Fruit fly (Drosophila melanogaster) whole organism, embryonic: ENCODE results near the gene Obp19d.

Experiments
- BEAF-32 ChIP-seq: fragments of 200-800 bp; sonication (Bioruptor generic); optimal IDR thresholded peaks from 3 replicates; lab custom pipeline; 2017; ENCODE audit warnings: missing biosample characterization, missing genetic modification characterization, mild to moderate bottlenecking, moderate library complexity, missing genetic modification reagents
- CG10209 ChIP-seq: fragments of 200-800 bp; sonication (Bioruptor generic); optimal IDR thresholded peaks from 3 replicates; lab custom pipeline; 2017; ENCODE audit warnings: missing biosample characterization, mild to moderate bottlenecking, missing genetic modification characterization, missing genetic modification reagents
- CG11085 ChIP-seq: fragments of 200-800 bp; sonication (Bioruptor generic); IDR thresholded peaks from 2 replicates; pipeline ENCODE4 v1.3.6; 2022; ENCODE audit warnings: missing biosample characterization, missing genetic modification characterization
- CG11247 ChIP-seq: fragments of 200-800 bp; sonication (Bioruptor generic); IDR thresholded peaks from 2 replicates; pipeline ENCODE4 v1.3.6; 2022; ENCODE audit warnings: missing biosample characterization, missing genetic modification characterization
- CG11456 ChIP-seq: fragments of 200-800 bp; sonication (Bioruptor generic); IDR thresholded peaks from 3 replicates; pipeline ENCODE4 v1.3.6; 2022; ENCODE audit warnings: missing biosample characterization, missing genetic modification characterization
- CG13287 ChIP-seq: fragments of 200-800 bp; sonication (Bioruptor generic); IDR thresholded peaks from 2 replicates; pipeline ENCODE4 v1.3.6; 2022; ENCODE audit warnings: missing biosample characterization, missing genetic modification characterization; ENCODE audit not compliant: partially characterized antibody
- CG14441 ChIP-seq: fragments of 200-800 bp; sonication (Bioruptor generic); IDR thresholded peaks from 2 replicates; pipeline ENCODE4 v1.3.6; 2022; ENCODE audit warnings: missing biosample characterization, missing genetic modification characterization
- CG14710 ChIP-seq: fragments of 200-800 bp; sonication (Bioruptor generic); optimal IDR thresholded peaks from 3 replicates; lab custom pipeline; 2019; ENCODE audit warnings: missing biosample characterization, mild to moderate bottlenecking, missing genetic modification characterization, moderate library complexity
- CG17568 ChIP-seq: fragments of 200-800 bp; sonication (Bioruptor generic); optimal IDR thresholded peaks from 2 replicates; lab custom pipeline; 2018; ENCODE audit warnings: missing biosample characterization, mild to moderate bottlenecking, missing genetic modification characterization, moderate library complexity
- CG17612 ChIP-seq: fragments of 200-800 bp; sonication (Bioruptor generic); IDR thresholded peaks from 2 replicates; pipeline ENCODE4 v1.3.6; 2022; ENCODE audit warnings: missing biosample characterization, missing genetic modification characterization
- CG2712 ChIP-seq: fragments of 200-800 bp; optimal IDR thresholded peaks from 3 replicates; lab custom pipeline; 2019; ENCODE audit warnings: missing biosample characterization, mild to moderate bottlenecking, missing genetic modification characterization, moderate library complexity
- CG30020 ChIP-seq: fragments of 200-800 bp; optimal IDR thresholded peaks from 2 replicates; lab custom pipeline; 2019; ENCODE audit warnings: missing biosample characterization, mild to moderate bottlenecking, missing genetic modification characterization, moderate library complexity
- CG32772 ChIP-seq: fragments of 200-800 bp; sonication (Bioruptor generic); IDR thresholded peaks from 2 replicates; pipeline ENCODE4 v1.3.6; 2022; ENCODE audit warnings: missing biosample characterization, missing genetic modification characterization
- CG6689 ChIP-seq: fragments of 200-800 bp; sonication (Bioruptor generic); IDR thresholded peaks from 2 replicates; pipeline ENCODE4 v1.3.6; 2022; ENCODE audit warnings: missing biosample characterization, missing genetic modification characterization
- CG8089 ChIP-seq: fragments of 200-800 bp; sonication (Bioruptor generic); optimal IDR thresholded peaks from 3 replicates; lab custom pipeline; 2016; ENCODE audit warnings: missing biosample characterization, missing genetic modification characterization
- CG8944 ChIP-seq: fragments of 200-800 bp; sonication (Bioruptor generic); optimal IDR thresholded peaks from 3 replicates; lab custom pipeline; 2016; ENCODE audit warnings: missing biosample characterization, missing genetic modification characterization
- CG9215 ChIP-seq: fragments of 200-800 bp; sonication (Bioruptor generic); IDR thresholded peaks from 2 replicates; pipeline ENCODE4 v1.3.6; 2022; ENCODE audit warnings: missing biosample characterization, missing genetic modification characterization
- CHES-1-like ChIP-seq: fragments of 200-800 bp; sonication (Bioruptor generic); optimal IDR thresholded peaks from 2 replicates; lab custom pipeline; 2016; ENCODE audit warnings: missing biosample characterization, missing genetic modification characterization
- D19B ChIP-seq: fragments of 200-800 bp; sonication (Bioruptor generic); optimal IDR thresholded peaks from 2 replicates; lab custom pipeline; 2017; ENCODE audit warnings: missing biosample characterization, mild to moderate bottlenecking, missing genetic modification characterization
- Dip2 ChIP-seq: fragments of 200-800 bp; sonication (Bioruptor generic); IDR thresholded peaks from 2 replicates; pipeline ENCODE4 v1.3.6; 2022; ENCODE audit warnings: missing biosample characterization, missing genetic modification characterization
- HLH54F ChIP-seq: fragments of 200-800 bp; sonication (Bioruptor generic); optimal IDR thresholded peaks from 3 replicates; lab custom pipeline; 2016; ENCODE audit warnings: missing biosample characterization, missing genetic modification characterization
- Hand ChIP-seq: fragments of 200-800 bp; sonication (Bioruptor generic); optimal IDR thresholded peaks from 2 replicates; lab custom pipeline; 2017; ENCODE audit warnings: mild to moderate bottlenecking, missing biosample characterization, missing genetic modification reagents, missing genetic modification characterization
- Lhr ChIP-seq: fragments of 200-800 bp; sonication (Bioruptor generic); optimal IDR thresholded peaks from 3 replicates; lab custom pipeline; 2017; ENCODE audit warnings: mild to moderate bottlenecking, missing biosample characterization, missing genetic modification reagents, missing genetic modification characterization
- Meics ChIP-seq: fragments of 200-800 bp; sonication (Bioruptor generic); optimal IDR thresholded peaks from 2 replicates; lab custom pipeline; 2017; ENCODE audit warnings: missing biosample characterization, mild to moderate bottlenecking, missing genetic modification characterization
- NFAT ChIP-seq: fragments of 200-800 bp; sonication (Bioruptor generic); IDR thresholded peaks from 2 replicates; pipeline ENCODE4 v1.3.6; 2022; ENCODE audit warnings: missing biosample characterization, missing genetic modification characterization
- Ptx1 ChIP-seq: fragments of 200-800 bp; sonication (Bioruptor generic); IDR thresholded peaks from 2 replicates; pipeline ENCODE4 v1.3.6; 2022; ENCODE audit warnings: missing biosample characterization, missing genetic modification characterization
- Sox100B ChIP-seq: fragments of 200-800 bp; sonication (Bioruptor generic); optimal IDR thresholded peaks from 3 replicates; lab custom pipeline; 2018; ENCODE audit warnings: missing biosample characterization, mild to moderate bottlenecking, missing genetic modification characterization
- Xrp1 ChIP-seq: fragments of 200-800 bp; sonication (Bioruptor generic); IDR thresholded peaks from 2 replicates; pipeline ENCODE4 v1.3.6; 2022; ENCODE audit warnings: missing biosample characterization, missing genetic modification characterization
- bsh ChIP-seq, 2 experiments: fragments of 200-800 bp; sonication (Bioruptor generic); optimal IDR thresholded peaks; 2 replicates each; lab custom pipeline; 2017 to 2018; ENCODE audit warnings: mild to moderate bottlenecking in 2 of 2, missing biosample characterization in 2 of 2, missing genetic modification characterization in 2 of 2, moderate library complexity in 1 of 2
- danr ChIP-seq: fragments of 200-800 bp; sonication (Bioruptor generic); IDR thresholded peaks from 2 replicates; pipeline ENCODE4 v1.3.6; 2022; ENCODE audit warnings: missing biosample characterization, missing genetic modification characterization
- dmrt99B ChIP-seq: fragments of 200-800 bp; sonication (Bioruptor generic); optimal IDR thresholded peaks from 2 replicates; lab custom pipeline; 2018; ENCODE audit warnings: missing biosample characterization, mild to moderate bottlenecking, missing genetic modification characterization, moderate library complexity
- dpn ChIP-seq, 2 experiments: fragments of 200-800 bp; sonication (Bioruptor generic); optimal IDR thresholded peaks; 3 replicates each; lab custom pipeline; 2016; ENCODE audit warnings: missing biosample characterization in 2 of 2, missing genetic modification characterization in 2 of 2
- fd96Cb ChIP-seq: fragments of 200-800 bp; sonication (Bioruptor generic); optimal IDR thresholded peaks from 2 replicates; lab custom pipeline; 2018; ENCODE audit warnings: missing biosample characterization, mild to moderate bottlenecking, missing genetic modification characterization, moderate library complexity
- gfzf ChIP-seq: fragments of 200-800 bp; sonication (Bioruptor generic); optimal IDR thresholded peaks from 2 replicates; lab custom pipeline; 2016; ENCODE audit warnings: missing biosample characterization, mild to moderate bottlenecking, missing genetic modification characterization, moderate library complexity
- grau ChIP-seq: fragments of 200-800 bp; optimal IDR thresholded peaks from 3 replicates; lab custom pipeline; 2019; ENCODE audit warnings: missing biosample characterization, mild to moderate bottlenecking, missing genetic modification characterization, moderate library complexity
- ham ChIP-seq: fragments of 200-800 bp; sonication (Bioruptor generic); IDR thresholded peaks from 2 replicates; pipeline ENCODE4 v1.3.6; 2022; ENCODE audit warnings: missing biosample characterization, missing genetic modification characterization
- lmd ChIP-seq: fragments of 200-800 bp; sonication (Bioruptor generic); IDR thresholded peaks from 2 replicates; pipeline ENCODE4 v1.3.6; 2022; ENCODE audit warnings: missing biosample characterization, missing genetic modification characterization
- maf-S ChIP-seq: fragments of 200-800 bp; sonication (Bioruptor generic); optimal IDR thresholded peaks from 2 replicates; lab custom pipeline; 2016; ENCODE audit warnings: missing biosample characterization, missing genetic modification characterization
- prd ChIP-seq, 3 experiments: fragments of >200 bp in 2 of 3; fragments of 200-800 bp in 1 of 3; sonication (Bioruptor generic) in 1 of 3; optimal IDR thresholded peaks in 2 of 3; IDR thresholded peaks in 1 of 3; 2 replicates in 2 of 3; 3 replicates in 1 of 3; pipeline versions ENCODE4 v1.3.6 to Lab custom; 2017 to 2022; ENCODE audit warnings: missing biosample characterization in 1 of 3, missing genetic modification characterization in 1 of 3
- pzg ChIP-seq: fragments of 200-800 bp; sonication (Bioruptor generic); optimal IDR thresholded peaks from 3 replicates; lab custom pipeline; 2018; ENCODE audit warnings: missing biosample characterization, mild to moderate bottlenecking, missing genetic modification characterization, moderate library complexity
- shn ChIP-seq: fragments of 200-800 bp; sonication (Bioruptor generic); optimal IDR thresholded peaks from 3 replicates; lab custom pipeline; 2016; ENCODE audit warnings: missing biosample characterization, missing genetic modification characterization
- slp2 ChIP-seq: fragments of 200-800 bp; sonication (Bioruptor generic); optimal IDR thresholded peaks from 2 replicates; lab custom pipeline; 2016; ENCODE audit warnings: missing biosample characterization, missing genetic modification characterization
- sug ChIP-seq: fragments of 200-800 bp; optimal IDR thresholded peaks from 2 replicates; lab custom pipeline; 2019; ENCODE audit warnings: missing biosample characterization, mild to moderate bottlenecking, missing genetic modification characterization, moderate library complexity
- tin ChIP-seq: fragments of 200-800 bp; sonication (Bioruptor generic); optimal IDR thresholded peaks from 3 replicates; lab custom pipeline; 2016; ENCODE audit warnings: missing biosample characterization, missing genetic modification characterization
- ttk ChIP-seq: fragments of 200-800 bp; sonication (Bioruptor generic); IDR thresholded peaks from 2 replicates; pipeline ENCODE4 v2.1.2; 2022; ENCODE audit warnings: missing biosample characterization, missing genetic modification characterization
- vnd ChIP-seq: fragments of 200-800 bp; sonication (Bioruptor generic); IDR thresholded peaks from 3 replicates; pipeline ENCODE4 v1.3.6; 2022; ENCODE audit warnings: missing biosample characterization, missing genetic modification characterization; ENCODE audit not compliant: partially characterized antibody

Obp19d gene

dm6 chrX:20393580-20393979 lies 25.8 kb upstream of the Obp19d start, which contains the start of gene Syx16 (continued):
- TF ChIP-seq ham (GFP tag; lab: Robert Waterston, UW): no peak
- TF ChIP-seq NFAT: no peak
- TF ChIP-seq sug: no peak
- TF ChIP-seq dmrt99B (tag; lab: Kevin White, UChicago): no peak
- TF ChIP-seq pzg (GFP tag; lab: Kevin White, UChicago): peak; percentile 40
- TF ChIP-seq gfzf (GFP tag; lab: Kevin White, UChicago): peak; percentile 59
- TF ChIP-seq CG10209 (GFP tag; lab: Kevin White, UChicago): no peak
- 0 out of 2 replicates have a peak, but pooled peaks have one; percentile 6 for TF ChIP-seq CG13287 (GFP tag; lab: Robert Waterston, UW)

- peak; percentile 87 for TF ChIP-seq vnd (GFP tag; lab: Robert Waterston, UW)
- no peak for TF ChIP-seq D19B (GFP tag; lab: Kevin White, UChicago)
- peak; percentile 95 for TF ChIP-seq grau (tag; lab: Kevin White, UChicago)
- no peak for TF ChIP-seq Lhr (GFP tag; lab: Kevin White, UChicago)
- TF ChIP-seq HLH54F (GFP tag; lab: Kevin White, UChicago): peak; percentile 52
- TF ChIP-seq Dip2 (GFP tag; lab: Robert Waterston, UW): no peak
- TF ChIP-seq CG6689 (GFP tag; lab: Robert Waterston, UW): 0 out of 2 replicates have a peak, but pooled peaks have one; percentile 31
- no peak for TF ChIP-seq CG17568 (GFP tag; lab: Kevin White, UChicago)
- TF ChIP-seq CG11247 (GFP tag; lab: Robert Waterston, UW): peak; percentile 57
- peak; percentile 73 for TF ChIP-seq Ptx1
- peak; percentile 35 for TF ChIP-seq CG2712 (tag; lab: Kevin White, UChicago)
- peak; percentile 47; the same call in 1 of the 2 replicates for TF ChIP-seq CG11085 (GFP tag; lab: Robert Waterston, UW)
- TF ChIP-seq Hand (GFP tag; lab: Kevin White, UChicago): no peak
- TF ChIP-seq Meics (GFP tag; lab: Kevin White, UChicago): peak; percentile 7
- TF ChIP-seq CHES-1-like (GFP tag; lab: Kevin White, UChicago): peak; percentile 31
- peak in 1 of 2 experiments; percentile 40 for TF ChIP-seq bsh (GFP tag; optimal IDR thresholded peaks at IDR 0.05; lab: Kevin White, UChicago)
- peak; percentile 37 for TF ChIP-seq shn (GFP tag; lab: Kevin White, UChicago)
- peak; percentile 77 for TF ChIP-seq CG11456 (GFP tag; lab: Robert Waterston, UW)
- TF ChIP-seq CG14710 (tag; lab: Kevin White, UChicago): peak; percentile 44
- peak; percentile 45; the same call in 1 of the 2 replicates for TF ChIP-seq ttk (GFP tag; lab: Robert Waterston, UW)
- TF ChIP-seq CG8089 (GFP tag; lab: Kevin White, UChicago): peak; percentile 21
- peak; percentile 43 for TF ChIP-seq slp2 (GFP tag; lab: Kevin White, UChicago)
- peak; percentile 46 for TF ChIP-seq CG30020 (tag; lab: Kevin White, UChicago)
- peak; percentile 70 for TF ChIP-seq CG9215
- peak; percentile 61; the same call in 1 of the 2 replicates for TF ChIP-seq Xrp1 (GFP tag; lab: Robert Waterston, UW)
- TF ChIP-seq BEAF-32 (GFP tag; lab: Kevin White, UChicago): peak; percentile 83
- peak; percentile 70 for TF ChIP-seq CG32772
- peak; percentile 16 for TF ChIP-seq maf-S
- TF ChIP-seq prd (optimal IDR thresholded peaks at IDR 0.05; lab: Kevin White, UChicago): no peak
- TF ChIP-seq prd (GFP tag; IDR thresholded peaks at IDR 0.05; lab: Robert Waterston, UW): peak; percentile 77
- TF ChIP-seq Sox100B (GFP tag; lab: Kevin White, UChicago): no peak
- TF ChIP-seq CG8944: peak; percentile 29
- peak; percentile 58 for TF ChIP-seq CG14441 (GFP tag; lab: Robert Waterston, UW)
- TF ChIP-seq lmd (GFP tag; lab: Robert Waterston, UW): peak; percentile 41; the same call in 1 of the 2 replicates
- TF ChIP-seq danr (GFP tag; lab: Robert Waterston, UW): no peak
- peak; percentile 42 to 71 for TF ChIP-seq dpn (GFP tag; optimal IDR thresholded peaks at IDR 0.05; lab: Kevin White, UChicago)
- TF ChIP-seq CG17612 (GFP tag; lab: Robert Waterston, UW): 0 out of 2 replicates have a peak, but pooled peaks have one; percentile 12
- peak; percentile 16 for TF ChIP-seq fd96Cb (tag; lab: Kevin White, UChicago)
- peak; percentile 4 for TF ChIP-seq tin (GFP tag; lab: Kevin White, UChicago)
Observed at dm6 chrX:20394066-20394913, 25.1 kb upstream of the Obp19d start, which contains the start of gene HERC2. HERC2 (plus strand) TSS chrX:20394395.
